Fruit fly (Drosophila melanogaster) whole organism, embryonic: ENCODE data around the gene CG15930.
A peak's percentile ranks its signal among the peaks of the same experiment; 100 is the strongest.

Experiments used
- BEAF-32 ChIP-seq: fragments of 200-800 bp; sonication (Bioruptor generic); optimal IDR thresholded peaks from 3 replicates; lab custom pipeline; 2017; ENCODE audit warnings: missing biosample characterization, missing genetic modification characterization, mild to moderate bottlenecking, moderate library complexity, missing genetic modification reagents
- CG10979 ChIP-seq: fragments of 200-800 bp; sonication (Bioruptor generic); optimal IDR thresholded peaks from 2 replicates; lab custom pipeline; 2018; ENCODE audit warnings: missing biosample characterization, mild to moderate bottlenecking, missing genetic modification characterization, moderate library complexity
- CG11695 ChIP-seq: fragments of 200-800 bp; sonication (Bioruptor generic); IDR thresholded peaks from 3 replicates; pipeline ENCODE4 v1.3.6; 2022; ENCODE audit warnings: missing biosample characterization, missing genetic modification characterization
- CG11696 ChIP-seq: fragments of 200-800 bp; sonication (Bioruptor generic); IDR thresholded peaks from 2 replicates; pipeline ENCODE4 v1.3.6; 2022; ENCODE audit warnings: missing biosample characterization, missing genetic modification characterization
- CG13894 ChIP-seq: fragments of 200-800 bp; sonication (Bioruptor generic); optimal IDR thresholded peaks from 3 replicates; lab custom pipeline; 2018; ENCODE audit warnings: missing biosample characterization, mild to moderate bottlenecking, missing genetic modification characterization, moderate library complexity
- CG14014 ChIP-seq: fragments of 200-800 bp; sonication (Bioruptor generic); IDR thresholded peaks from 2 replicates; pipeline ENCODE4 v1.3.6; 2022; ENCODE audit warnings: missing biosample characterization, missing genetic modification characterization
- CG15479 ChIP-seq: fragments of 200-800 bp; sonication (Bioruptor generic); optimal IDR thresholded peaks from 3 replicates; lab custom pipeline; 2019; ENCODE audit warnings: missing biosample characterization, mild to moderate bottlenecking, missing genetic modification characterization, moderate library complexity
- CG17802 ChIP-seq: fragments of 200-800 bp; sonication (Bioruptor generic); optimal IDR thresholded peaks from 2 replicates; lab custom pipeline; 2018; ENCODE audit warnings: missing biosample characterization, mild to moderate bottlenecking, missing genetic modification characterization, moderate library complexity
- CG18262 ChIP-seq: fragments of 200-800 bp; optimal IDR thresholded peaks from 3 replicates; lab custom pipeline; 2019; ENCODE audit warnings: missing biosample characterization, mild to moderate bottlenecking, missing genetic modification characterization, moderate library complexity
- CG30020 ChIP-seq: fragments of 200-800 bp; optimal IDR thresholded peaks from 2 replicates; lab custom pipeline; 2019; ENCODE audit warnings: missing biosample characterization, mild to moderate bottlenecking, missing genetic modification characterization, moderate library complexity
- CG31365 ChIP-seq: fragments of 200-800 bp; sonication (Bioruptor generic); optimal IDR thresholded peaks from 2 replicates; lab custom pipeline; 2018; ENCODE audit warnings: missing biosample characterization, mild to moderate bottlenecking, missing genetic modification characterization
- CG31388 ChIP-seq: fragments of 200-800 bp; sonication (Bioruptor generic); optimal IDR thresholded peaks from 2 replicates; lab custom pipeline; 2016; ENCODE audit warnings: missing biosample characterization, missing genetic modification characterization
- CG3281 ChIP-seq: fragments of 200-800 bp; sonication (Bioruptor generic); optimal IDR thresholded peaks from 3 replicates; lab custom pipeline; 2017; ENCODE audit warnings: missing biosample characterization, mild to moderate bottlenecking, missing genetic modification characterization
- CG7786 ChIP-seq: fragments of 200-800 bp; sonication (Bioruptor generic); optimal IDR thresholded peaks from 2 replicates; lab custom pipeline; 2016; ENCODE audit warnings: missing biosample characterization, missing genetic modification characterization
- CG7963 ChIP-seq: fragments of 200-800 bp; sonication (Bioruptor generic); IDR thresholded peaks from 3 replicates; pipeline ENCODE4 v1.3.6; 2022; ENCODE audit warnings: missing biosample characterization, missing genetic modification characterization; ENCODE audit not compliant: partially characterized antibody
- CG8388 ChIP-seq: fragments of 200-800 bp; sonication (Bioruptor generic); optimal IDR thresholded peaks from 2 replicates; lab custom pipeline; 2019; ENCODE audit warnings: missing biosample characterization, mild to moderate bottlenecking, missing genetic modification characterization, moderate library complexity
- CG9797 ChIP-seq: fragments of 200-800 bp; sonication (Bioruptor generic); optimal IDR thresholded peaks from 3 replicates; lab custom pipeline; 2018; ENCODE audit warnings: missing biosample characterization, mild to moderate bottlenecking, missing genetic modification characterization
- CG9932 ChIP-seq: fragments of 200-800 bp; sonication (Bioruptor generic); IDR thresholded peaks from 2 replicates; pipeline ENCODE4 v1.3.6; 2022; ENCODE audit warnings: missing biosample characterization, missing genetic modification characterization
- Dp ChIP-seq: fragments of 200-800 bp; sonication (Bioruptor generic); optimal IDR thresholded peaks from 2 replicates; lab custom pipeline; 2018; ENCODE audit warnings: missing biosample characterization, mild to moderate bottlenecking, missing genetic modification characterization, moderate library complexity
- E2f1 ChIP-seq: fragments of 200-800 bp; sonication (Bioruptor generic); IDR thresholded peaks from 2 replicates; pipeline ENCODE4 v1.3.6; 2022; ENCODE audit warnings: missing biosample characterization, missing genetic modification characterization
- E2f2 ChIP-seq: fragments of 200-800 bp; sonication (Bioruptor generic); IDR thresholded peaks from 2 replicates; pipeline ENCODE4 v1.3.6; 2022; ENCODE audit warnings: missing biosample characterization, missing genetic modification characterization
- MBD-R2 ChIP-seq: fragments of 200-800 bp; sonication (Bioruptor generic); IDR thresholded peaks from 2 replicates; pipeline ENCODE4 v1.3.6; 2022; ENCODE audit warnings: missing biosample characterization, missing genetic modification characterization
- Med ChIP-seq: fragments of 200-800 bp; sonication (Bioruptor generic); peaks from one replicate; lab custom pipeline; 2016; ENCODE audit warnings: missing biosample characterization, missing genetic modification characterization, mild to moderate bottlenecking, inconsistent platforms, moderate library complexity
- NK7.1 ChIP-seq: fragments of 200-800 bp; sonication (Bioruptor generic); optimal IDR thresholded peaks from 3 replicates; lab custom pipeline; 2016; ENCODE audit warnings: missing biosample characterization, missing genetic modification characterization
- Nf-YB ChIP-seq: fragments of 200-800 bp; sonication (Bioruptor generic); optimal IDR thresholded peaks from 3 replicates; lab custom pipeline; 2019; ENCODE audit warnings: missing biosample characterization, mild to moderate bottlenecking, missing genetic modification characterization, moderate library complexity
- Pdp1 ChIP-seq, 2 experiments: fragments of 200-800 bp; sonication (Bioruptor generic); optimal IDR thresholded peaks; 3 replicates each; lab custom pipeline; 2016; ENCODE audit warnings: missing biosample characterization in 2 of 2, missing genetic modification characterization in 2 of 2, mild to moderate bottlenecking in 1 of 2, moderate library complexity in 1 of 2
- Ptx1 ChIP-seq: fragments of 200-800 bp; sonication (Bioruptor generic); IDR thresholded peaks from 2 replicates; pipeline ENCODE4 v1.3.6; 2022; ENCODE audit warnings: missing biosample characterization, missing genetic modification characterization
- Sox100B ChIP-seq: fragments of 200-800 bp; sonication (Bioruptor generic); optimal IDR thresholded peaks from 3 replicates; lab custom pipeline; 2018; ENCODE audit warnings: missing biosample characterization, mild to moderate bottlenecking, missing genetic modification characterization
- Sry-β ChIP-seq: fragments of 200-800 bp; sonication (Bioruptor generic); optimal IDR thresholded peaks from 2 replicates; lab custom pipeline; 2018; ENCODE audit warnings: missing biosample characterization, mild to moderate bottlenecking, missing genetic modification characterization, moderate library complexity
- Stat92E ChIP-seq, 3 experiments: fragments of >200 bp in 2 of 3; fragments of 200-800 bp in 1 of 3; sonication (Bioruptor generic) in 1 of 3; optimal IDR thresholded peaks; 2 replicates each; lab custom pipeline; 2017 to 2019; ENCODE audit warnings: missing biosample characterization in 3 of 3, missing genetic modification characterization in 3 of 3, mild to moderate bottlenecking in 1 of 3, moderate library complexity in 1 of 3
- ase ChIP-seq: fragments of 200-800 bp; sonication (Bioruptor generic); IDR thresholded peaks from 3 replicates; pipeline ENCODE4 v1.3.6; 2022; ENCODE audit warnings: missing biosample characterization, missing genetic modification characterization
- ash1 ChIP-seq: fragments of 200-800 bp; sonication (Bioruptor generic); optimal IDR thresholded peaks from 2 replicates; lab custom pipeline; 2018; ENCODE audit warnings: missing biosample characterization, mild to moderate bottlenecking, missing genetic modification characterization
- az2 ChIP-seq: fragments of 200-800 bp; sonication (Bioruptor generic); optimal IDR thresholded peaks from 3 replicates; lab custom pipeline; 2016; ENCODE audit warnings: missing biosample characterization, missing genetic modification characterization
- disco-r ChIP-seq: fragments of 200-800 bp; sonication (Bioruptor generic); optimal IDR thresholded peaks from 2 replicates; lab custom pipeline; 2016; ENCODE audit warnings: missing biosample characterization, missing genetic modification characterization
- dysf ChIP-seq: fragments of 200-800 bp; sonication (Bioruptor generic); IDR thresholded peaks from 3 replicates; pipeline ENCODE4 v1.3.6; 2022; ENCODE audit warnings: missing biosample characterization, missing genetic modification characterization
- ems ChIP-seq: fragments of 200-800 bp; sonication (Bioruptor generic); optimal IDR thresholded peaks from 3 replicates; lab custom pipeline; 2016; ENCODE audit warnings: missing biosample characterization, missing genetic modification characterization
- gcm2 ChIP-seq: fragments of 200-800 bp; sonication (Bioruptor generic); optimal IDR thresholded peaks from 2 replicates; lab custom pipeline; 2016; ENCODE audit warnings: missing biosample characterization, missing genetic modification characterization
- gfzf ChIP-seq: fragments of 200-800 bp; sonication (Bioruptor generic); optimal IDR thresholded peaks from 2 replicates; lab custom pipeline; 2016; ENCODE audit warnings: missing biosample characterization, mild to moderate bottlenecking, missing genetic modification characterization, moderate library complexity
- grau ChIP-seq: fragments of 200-800 bp; optimal IDR thresholded peaks from 3 replicates; lab custom pipeline; 2019; ENCODE audit warnings: missing biosample characterization, mild to moderate bottlenecking, missing genetic modification characterization, moderate library complexity
- ham ChIP-seq: fragments of 200-800 bp; sonication (Bioruptor generic); IDR thresholded peaks from 2 replicates; pipeline ENCODE4 v1.3.6; 2022; ENCODE audit warnings: missing biosample characterization, missing genetic modification characterization
- ind ChIP-seq: fragments of 200-800 bp; sonication (Bioruptor generic); optimal IDR thresholded peaks from 3 replicates; lab custom pipeline; 2016; ENCODE audit warnings: missing biosample characterization, missing genetic modification characterization
- nmo ChIP-seq: fragments of 200-800 bp; sonication (Bioruptor generic); optimal IDR thresholded peaks from 2 replicates; lab custom pipeline; 2018; ENCODE audit warnings: missing biosample characterization, mild to moderate bottlenecking, missing genetic modification characterization, moderate library complexity
- pzg ChIP-seq: fragments of 200-800 bp; sonication (Bioruptor generic); optimal IDR thresholded peaks from 3 replicates; lab custom pipeline; 2018; ENCODE audit warnings: missing biosample characterization, mild to moderate bottlenecking, missing genetic modification characterization, moderate library complexity
- row ChIP-seq: fragments of 200-800 bp; sonication (Bioruptor generic); IDR thresholded peaks from 3 replicates; pipeline ENCODE4 v1.3.6; 2022; ENCODE audit warnings: missing biosample characterization, missing genetic modification characterization
- sens ChIP-seq: fragments of 200-800 bp; sonication (Bioruptor generic); peaks from one replicate; lab custom pipeline; 2016; ENCODE audit warnings: missing biosample characterization, missing genetic modification characterization
- seq ChIP-seq: fragments of 200-800 bp; sonication (Bioruptor generic); IDR thresholded peaks from 2 replicates; pipeline ENCODE4 v1.3.6; 2022; ENCODE audit warnings: missing biosample characterization, missing genetic modification characterization
- tna ChIP-seq: fragments of 200-800 bp; sonication (Bioruptor generic); IDR thresholded peaks from 2 replicates; pipeline ENCODE4 v1.3.6; 2022; ENCODE audit warnings: missing biosample characterization, missing genetic modification characterization; ENCODE audit not compliant: partially characterized antibody
- tup ChIP-seq: fragments of 200-800 bp; sonication (Bioruptor generic); optimal IDR thresholded peaks from 2 replicates; lab custom pipeline; 2016; ENCODE audit warnings: missing biosample characterization, mild to moderate bottlenecking, missing genetic modification characterization, moderate library complexity
- unc-4 ChIP-seq: fragments of 200-800 bp; sonication (Bioruptor generic); IDR thresholded peaks from 2 replicates; pipeline ENCODE4 v1.3.6; 2022; ENCODE audit warnings: missing biosample characterization, missing genetic modification characterization; ENCODE audit not compliant: partially characterized antibody
- vnd ChIP-seq: fragments of 200-800 bp; sonication (Bioruptor generic); IDR thresholded peaks from 3 replicates; pipeline ENCODE4 v1.3.6; 2022; ENCODE audit warnings: missing biosample characterization, missing genetic modification characterization; ENCODE audit not compliant: partially characterized antibody

Gene CG15930

dm6 chrX:5323636-5324035 lies 6.5 kb upstream of the CG15930 start, which contains the start of gene Mcm3:
Gene Mcm3, plus strand, starts transcription at chrX:5323855.
- TF ChIP-seq CG14014, result no peak
- no peak for TF ChIP-seq az2
- TF ChIP-seq vnd (GFP tag; lab: Robert Waterston, UW), result no peak
- peak; percentile 40 for TF ChIP-seq CG15479 (GFP tag; lab: Kevin White, UChicago)
- TF ChIP-seq BEAF-32 (GFP tag; lab: Kevin White, UChicago), result peak; percentile 11
- 0 out of 3 replicates have a peak, but pooled peaks have one; percentile 10 for TF ChIP-seq row
- TF ChIP-seq pzg (GFP tag; lab: Kevin White, UChicago), result peak; percentile 10
- no peak for TF ChIP-seq CG11696
- no peak for TF ChIP-seq CG11695 (GFP tag; lab: Robert Waterston, UW)
- TF ChIP-seq Dp (GFP tag; lab: Kevin White, UChicago), result peak; percentile 72
- no peak for TF ChIP-seq CG8388
- TF ChIP-seq CG7786, result no peak
- TF ChIP-seq MBD-R2 (GFP tag; lab: Robert Waterston, UW), result peak; percentile 28; the same call in 1 of the 2 replicates
- TF ChIP-seq sens, result no peak
- peak; percentile 19 for TF ChIP-seq CG9797 (GFP tag; lab: Kevin White, UChicago)
- peak; percentile 16 for TF ChIP-seq Med (GFP tag; lab: Kevin White, UChicago)
- TF ChIP-seq E2f2, result peak; percentile 84
- TF ChIP-seq seq (GFP tag; lab: Robert Waterston, UW), result no peak
- TF ChIP-seq grau (tag; lab: Kevin White, UChicago), result peak; percentile 22
- TF ChIP-seq E2f1, result peak; percentile 61; the same call in 1 of the 2 replicates
- no peak for TF ChIP-seq gcm2 (GFP tag; lab: Kevin White, UChicago)
- TF ChIP-seq gfzf (GFP tag; lab: Kevin White, UChicago), result peak; percentile 34
- no peak for TF ChIP-seq CG7963 (GFP tag; lab: Robert Waterston, UW)
- peak; percentile 13 for TF ChIP-seq CG30020 (tag; lab: Kevin White, UChicago)
- no peak for TF ChIP-seq ems

dm6 chrX:5322459-5322883 lies 5.4 kb upstream of the CG15930 start, which contains the start of gene Rnp4F:
Gene Rnp4F, minus strand, starts transcription at chrX:5322696.
- TF ChIP-seq CG10979 (tag; lab: Kevin White, UChicago) (no peak), ham (GFP tag; lab: Robert Waterston, UW) (peak; percentile 28; the same call in 1 of the 2 replicates), disco-r (GFP tag; lab: Kevin White, UChicago) (peak; percentile 64), nmo (peak; percentile 71), ash1 (no peak), tup (peak; percentile 8), NK7.1 (GFP tag; lab: Kevin White, UChicago) (peak; percentile 56), CG31365 (tag; lab: Kevin White, UChicago) (no peak), Stat92E (GFP tag; optimal IDR thresholded peaks at IDR 0.05; lab: Kevin White, UChicago) (no peak), CG17802 (tag; lab: Kevin White, UChicago) (peak; percentile 96), CG18262 (tag; lab: Kevin White, UChicago) (no peak), CG31388 (no peak), ind (GFP tag; lab: Kevin White, UChicago) (peak; percentile 79), CG3281 (peak; percentile 48), tna (GFP tag; lab: Robert Waterston, UW) (peak; percentile 51; the same call in 1 of the 2 replicates), ase (GFP tag; lab: Robert Waterston, UW) (peak; percentile 45; the same call in 2 of the 3 replicates), Sox100B (GFP tag; lab: Kevin White, UChicago) (no peak), Pdp1 (GFP tag; optimal IDR thresholded peaks at IDR 0.05; lab: Kevin White, UChicago) (peak; percentile 63 to 72), Ptx1 (GFP tag; lab: Robert Waterston, UW) (peak; percentile 72), CG9932 (GFP tag; lab: Robert Waterston, UW) (peak; percentile 90), Sry-β (GFP tag; lab: Kevin White, UChicago) (peak; percentile 27), CG13894 (tag; lab: Kevin White, UChicago) (peak; percentile 27), dysf (peak; percentile 80), unc-4 (GFP tag; lab: Robert Waterston, UW) (peak; percentile 75), CG7963 (GFP tag; lab: Robert Waterston, UW) (peak; percentile 65; the same call in 2 of the 3 replicates), Nf-YB (GFP tag; lab: Kevin White, UChicago) (no peak)
